Fruit fly (Drosophila melanogaster): ENCODE measurements around the gene C3G.

Gene C3G

DNA sequence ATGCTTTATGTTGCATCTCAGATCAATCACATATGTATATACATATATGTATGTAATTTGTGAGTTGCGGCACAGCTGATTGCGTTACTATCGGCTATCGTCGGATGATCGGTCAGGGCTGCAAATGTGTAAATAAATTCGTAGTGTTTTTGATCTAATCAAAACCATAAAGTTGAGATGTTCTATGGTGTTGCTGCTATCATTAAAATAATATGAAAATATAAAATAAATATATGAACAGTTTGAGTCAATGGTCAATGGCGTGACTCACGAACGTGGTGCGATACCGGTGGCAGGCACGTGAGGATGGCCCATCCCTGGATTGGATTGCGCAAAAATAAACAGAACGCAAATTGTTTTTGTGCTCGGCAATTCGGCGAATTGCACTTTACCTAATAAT is 32.5 kb downstream of the C3G start, which contains the start of gene Coq7 (continued):
- TF ChIP-seq CG2889 (GFP tag; IDR thresholded peaks at IDR 0.05) (peak; percentile 88), inv (GFP tag; IDR thresholded peaks at IDR 0.05; ENCODE audit: partially characterized antibody) (peak; percentile 98), CG12236 (GFP tag; optimal IDR thresholded peaks at IDR 0.05) (peak; percentile 31), vnd (GFP tag; IDR thresholded peaks at IDR 0.05; ENCODE audit: partially characterized antibody) (peak; percentile 99), gsb (GFP tag; IDR thresholded peaks at IDR 0.05) (peak; percentile 84), ranshi (GFP tag; IDR thresholded peaks at IDR 0.05) (peak; percentile 90), wor (GFP tag; IDR thresholded peaks at IDR 0.05) (peak; percentile 82), klu (GFP tag; IDR thresholded peaks at IDR 0.05) (peak; percentile 76), Atf3 (GFP tag; optimal IDR thresholded peaks at IDR 0.05) (no peak), mirr (GFP tag; optimal IDR thresholded peaks at IDR 0.05) (no peak), Optix (GFP tag; IDR thresholded peaks at IDR 0.05) (peak; percentile 90), lab (GFP tag; optimal IDR thresholded peaks at IDR 0.05) (no peak), Bgb (GFP tag; IDR thresholded peaks at IDR 0.05; ENCODE audit: partially characterized antibody) (peak; percentile 96), CG12104 (GFP tag; optimal IDR thresholded peaks at IDR 0.05) (peak; percentile 73), bsh (GFP tag; optimal IDR thresholded peaks at IDR 0.05) (peak in 1 of 2 experiments; percentile 87), D (optimal IDR thresholded peaks at IDR 0.05) (no peak), D (GFP tag; optimal IDR thresholded peaks at IDR 0.05) (peak; percentile 78), abd-A (tag; optimal IDR thresholded peaks at IDR 0.05) (no peak), ewg (GFP tag; optimal IDR thresholded peaks at IDR 0.05) (peak; percentile 78), CG3847 (GFP tag; IDR thresholded peaks at IDR 0.05) (peak; percentile 94), bab2 (GFP tag; optimal IDR thresholded peaks at IDR 0.05) (peak; percentile 19), NC2β (GFP tag; optimal IDR thresholded peaks at IDR 0.05) (peak; percentile 58), cato (GFP tag; optimal IDR thresholded peaks at IDR 0.05; ENCODE audit: borderline replicate concordance) (peak; percentile 85), pb (GFP tag; optimal IDR thresholded peaks at IDR 0.05) (no peak), CG6689 (GFP tag; IDR thresholded peaks at IDR 0.05) (peak; percentile 92), az2 (GFP tag; optimal IDR thresholded peaks at IDR 0.05) (peak; percentile 88), Nf-YB (GFP tag; optimal IDR thresholded peaks at IDR 0.05) (peak; percentile 51), zfh2 (GFP tag; optimal IDR thresholded peaks at IDR 0.05) (peak; percentile 61), eyg (GFP tag; optimal IDR thresholded peaks at IDR 0.05) (no peak), caup (GFP tag; optimal IDR thresholded peaks at IDR 0.05; ENCODE audit: severe bottlenecking) (peak; percentile 83), CG17359 (tag; optimal IDR thresholded peaks at IDR 0.05) (peak; percentile 82), nau (GFP tag; optimal IDR thresholded peaks at IDR 0.05) (no peak), unc-4 (GFP tag; IDR thresholded peaks at IDR 0.05; ENCODE audit: partially characterized antibody) (peak; percentile 98), amos (GFP tag; IDR thresholded peaks at IDR 0.05; ENCODE audit: partially characterized antibody) (peak; percentile 94), CG14965 (GFP tag; optimal IDR thresholded peaks at IDR 0.05; ENCODE audit: borderline replicate concordance) (no peak), Eip74EF (GFP tag; optimal IDR thresholded peaks at IDR 0.05) (no peak), MBD-R2 (GFP tag; IDR thresholded peaks at IDR 0.05) (peak; percentile 96), slp2 (GFP tag; optimal IDR thresholded peaks at IDR 0.05) (peak; percentile 51), CG17802 (tag; optimal IDR thresholded peaks at IDR 0.05) (peak; percentile 58), Nf-YA (GFP tag; IDR thresholded peaks at IDR 0.05) (peak; percentile 74; the same call in 1 of the 2 replicates), fd3F (GFP tag; optimal IDR thresholded peaks at IDR 0.05) (peak; percentile 75), hkb (optimal IDR thresholded peaks at IDR 0.05) (no peak), hkb (GFP tag; IDR thresholded peaks at IDR 0.05) (peak; percentile 91), dan (GFP tag; IDR thresholded peaks at IDR 0.05) (peak; percentile 81), Myb (GFP tag; optimal IDR thresholded peaks at IDR 0.05) (peak; percentile 17), Hmx (GFP tag; optimal IDR thresholded peaks at IDR 0.05) (no peak), CG8924 (tag; optimal IDR thresholded peaks at IDR 0.05) (peak; percentile 88), fd96Cb (tag; optimal IDR thresholded peaks at IDR 0.05) (peak; percentile 81), CG3995 (GFP tag; optimal IDR thresholded peaks at IDR 0.05) (peak; percentile 41), BEAF-32 (GFP tag; optimal IDR thresholded peaks at IDR 0.05) (peak; percentile 95)

Measured in whole organism, embryonic.